Worm (Caenorhabditis elegans) whole organism, L1 larva: Measurements from ENCODE around the gene C33G3.6.

Experiments
- C16A3.4 ChIP-seq: fragments of 150-350 bp; optimal IDR thresholded peaks from 2 replicates; lab custom pipeline; 2014; ENCODE audit warnings: missing biosample characterization, missing genetic modification characterization
- F16B12.6 ChIP-seq: fragments of 150-350 bp; optimal IDR thresholded peaks from 2 replicates; lab custom pipeline; 2014; ENCODE audit warnings: missing biosample characterization, missing genetic modification characterization
- Y116A8C.19 ChIP-seq: sonication (generic microtip); optimal IDR thresholded peaks from 2 replicates; lab custom pipeline; 2016; ENCODE audit warnings: missing compliant biosample characterization, missing genetic modification characterization, borderline replicate concordance
- aha-1 ChIP-seq: fragments of 150-350 bp; optimal IDR thresholded peaks from 2 replicates; lab custom pipeline; 2014; ENCODE audit warnings: missing biosample characterization, missing genetic modification characterization
- aly-2 ChIP-seq: fragments of 150-350 bp; optimal IDR thresholded peaks from 2 replicates; lab custom pipeline; 2014; ENCODE audit warnings: missing biosample characterization, missing genetic modification characterization
- ama-1 ChIP-seq: fragments of 150-350 bp; optimal IDR thresholded peaks from 2 replicates; lab custom pipeline; 2014
- ceh-63 ChIP-seq: fragments of 200-800 bp; sonication (Bioruptor generic); optimal IDR thresholded peaks from 2 replicates; lab custom pipeline; 2018; ENCODE audit warnings: mild to moderate bottlenecking, missing genetic modification characterization, missing compliant biosample characterization
- ceh-8 ChIP-seq: fragments of 200-800 bp; sonication (Bioruptor generic); optimal IDR thresholded peaks from 2 replicates; lab custom pipeline; 2018; ENCODE audit warnings: mild to moderate bottlenecking, missing genetic modification characterization, moderate library complexity, missing compliant biosample characterization
- ceh-88 ChIP-seq: fragments of 200-800 bp; sonication (Bioruptor generic); IDR thresholded peaks from 2 replicates; pipeline ENCODE4 v1.3.6; 2022; ENCODE audit warnings: missing genetic modification characterization, missing compliant biosample characterization
- ceh-90 ChIP-seq: sonication (generic microtip); optimal IDR thresholded peaks from 2 replicates; lab custom pipeline; 2016; ENCODE audit warnings: missing genetic modification characterization, missing compliant biosample characterization
- ces-1 ChIP-seq: fragments of 150-350 bp; optimal IDR thresholded peaks from 2 replicates; lab custom pipeline; 2014; ENCODE audit warnings: missing biosample characterization, missing genetic modification reagents, missing genetic modification characterization
- efl-1 ChIP-seq, 4 experiments: fragments of 150-350 bp; optimal IDR thresholded peaks in 3 of 4; peaks in 1 of 4; 1 replicate in 1 of 4; 2 replicates in 3 of 4; lab custom pipeline; 2014; ENCODE audit warnings: missing biosample characterization in 2 of 4, missing genetic modification characterization in 2 of 4, missing genetic modification reagents in 2 of 4
- efl-3 ChIP-seq: fragments of 200-800 bp; sonication (Bioruptor generic); optimal IDR thresholded peaks from 2 replicates; lab custom pipeline; 2018; ENCODE audit warnings: mild to moderate bottlenecking, missing genetic modification characterization, missing compliant biosample characterization
- egl-27 ChIP-seq, 2 experiments: fragments of 150-350 bp in 1 of 2; sonication (generic microtip); optimal IDR thresholded peaks; 3 replicates each; lab custom pipeline; 2017 to 2018; ENCODE audit warnings: missing biosample characterization in 2 of 2, missing genetic modification characterization in 2 of 2, missing genetic modification reagents in 2 of 2
- elt-3 ChIP-seq, 6 experiments: fragments of 150-350 bp in 1 of 6; sonication (generic microtip); optimal IDR thresholded peaks; 2 replicates each; lab custom pipeline; 2017 to 2018; ENCODE audit warnings: missing biosample characterization in 6 of 6, missing genetic modification characterization in 6 of 6, inconsistent platforms in 1 of 6
- ets-5 ChIP-seq: fragments of 200-800 bp; sonication (Bioruptor generic); IDR thresholded peaks from 2 replicates; pipeline ENCODE4 v1.3.6; 2022; ENCODE audit warnings: missing genetic modification characterization, missing compliant biosample characterization
- fkh-10 ChIP-seq: sonication (generic microtip); optimal IDR thresholded peaks from 2 replicates; lab custom pipeline; 2017; ENCODE audit warnings: missing biosample characterization, missing genetic modification reagents, missing genetic modification characterization
- fkh-4 ChIP-seq: sonication (generic microtip); optimal IDR thresholded peaks from 2 replicates; lab custom pipeline; 2016; ENCODE audit warnings: missing compliant biosample characterization, missing genetic modification characterization, borderline replicate concordance
- fkh-8 ChIP-seq: sonication (generic microtip); optimal IDR thresholded peaks from 2 replicates; lab custom pipeline; 2016; ENCODE audit warnings: mild to moderate bottlenecking, missing genetic modification characterization, missing compliant biosample characterization
- grh-1 ChIP-seq: fragments of 200-800 bp; sonication (Bioruptor generic); IDR thresholded peaks from 2 replicates; pipeline ENCODE4 v1.3.6; 2022; ENCODE audit warnings: missing genetic modification reagents, missing genetic modification characterization, missing compliant biosample characterization
- hlh-4 ChIP-seq: sonication (generic microtip); optimal IDR thresholded peaks from 2 replicates; lab custom pipeline; 2016; ENCODE audit warnings: mild to moderate bottlenecking, missing genetic modification characterization, missing compliant biosample characterization
- hpl-2 ChIP-seq: fragments of 150-350 bp; optimal IDR thresholded peaks from 2 replicates; lab custom pipeline; 2014; ENCODE audit warnings: missing biosample characterization, missing genetic modification reagents, missing genetic modification characterization
- irx-1 ChIP-seq: sonication (generic microtip); optimal IDR thresholded peaks from 2 replicates; lab custom pipeline; 2016; ENCODE audit warnings: missing genetic modification characterization, missing compliant biosample characterization
- isw-1 ChIP-seq: fragments of 200-800 bp; sonication (Bioruptor generic); IDR thresholded peaks from 2 replicates; pipeline ENCODE4 v1.3.6; 2022; ENCODE audit warnings: missing genetic modification characterization, missing compliant biosample characterization
- lin-13 ChIP-seq: fragments of 150-350 bp; optimal IDR thresholded peaks from 2 replicates; lab custom pipeline; 2014; ENCODE audit warnings: missing biosample characterization, missing genetic modification reagents, missing genetic modification characterization
- lin-14 ChIP-seq: fragments of 200-800 bp; sonication (Bioruptor generic); optimal IDR thresholded peaks from 2 replicates; lab custom pipeline; 2018; ENCODE audit warnings: mild to moderate bottlenecking, missing genetic modification characterization, moderate library complexity, missing compliant biosample characterization
- lin-35 ChIP-seq, 2 experiments: fragments of 150-350 bp; optimal IDR thresholded peaks; 2 replicates each; lab custom pipeline; 2014; ENCODE audit warnings: missing biosample characterization in 2 of 2, missing genetic modification characterization in 2 of 2, missing genetic modification reagents in 2 of 2
- lin-39 ChIP-seq: fragments of 150-350 bp; optimal IDR thresholded peaks from 2 replicates; lab custom pipeline; 2014; ENCODE audit warnings: missing biosample characterization, missing genetic modification reagents, missing genetic modification characterization
- nhr-11 ChIP-seq: fragments of 150-350 bp; optimal IDR thresholded peaks from 2 replicates; lab custom pipeline; 2014; ENCODE audit warnings: missing biosample characterization, missing genetic modification characterization
- nhr-19 ChIP-seq: fragments of 200-800 bp; sonication (Bioruptor generic); conservative IDR thresholded peaks from 2 replicates; pipeline ENCODE4 v1.3.6; 2022; ENCODE audit warnings: missing genetic modification characterization, missing compliant biosample characterization
- nhr-20 ChIP-seq: sonication (generic microtip); optimal IDR thresholded peaks from 2 replicates; lab custom pipeline; 2016; ENCODE audit warnings: mild to moderate bottlenecking, missing genetic modification characterization, missing compliant biosample characterization
- nhr-237 ChIP-seq: fragments of 150-350 bp; optimal IDR thresholded peaks from 2 replicates; lab custom pipeline; 2014; ENCODE audit warnings: missing biosample characterization, missing genetic modification characterization
- nhr-28 ChIP-seq: fragments of 150-350 bp; optimal IDR thresholded peaks from 2 replicates; lab custom pipeline; 2014; ENCODE audit warnings: missing biosample characterization, missing genetic modification characterization
- nhr-47 ChIP-seq: sonication (generic microtip); optimal IDR thresholded peaks from 2 replicates; lab custom pipeline; 2016; ENCODE audit warnings: mild to moderate bottlenecking, missing genetic modification characterization, moderate library complexity, missing compliant biosample characterization
- nhr-71 ChIP-seq: sonication (generic microtip); optimal IDR thresholded peaks from 2 replicates; lab custom pipeline; 2016; ENCODE audit warnings: mild to moderate bottlenecking, missing genetic modification characterization, moderate library complexity, missing compliant biosample characterization
- nhr-77 ChIP-seq: fragments of 150-350 bp; optimal IDR thresholded peaks from 2 replicates; lab custom pipeline; 2014; ENCODE audit warnings: missing biosample characterization, missing genetic modification characterization
- nhr-85 ChIP-seq: sonication (generic microtip); peaks from one replicate; lab custom pipeline; 2016; ENCODE audit warnings: missing genetic modification characterization, inconsistent platforms, missing compliant biosample characterization
- pag-3 ChIP-seq: sonication (generic microtip); optimal IDR thresholded peaks from 2 replicates; lab custom pipeline; 2017; ENCODE audit warnings: missing genetic modification characterization, mild to moderate bottlenecking, missing compliant biosample characterization, antibody characterized with exemption, borderline replicate concordance; ENCODE audit not compliant: insufficient read depth
- pax-3 ChIP-seq: fragments of 200-800 bp; sonication (Bioruptor generic); optimal IDR thresholded peaks from 2 replicates; lab custom pipeline; 2018; ENCODE audit warnings: mild to moderate bottlenecking, missing genetic modification characterization, moderate library complexity, missing compliant biosample characterization
- pqm-1 ChIP-seq: sonication (generic microtip); optimal IDR thresholded peaks from 3 replicates; lab custom pipeline; 2017; ENCODE audit warnings: missing biosample characterization, missing genetic modification characterization
- rnt-1 ChIP-seq: sonication (generic microtip); optimal IDR thresholded peaks from 2 replicates; lab custom pipeline; 2016; ENCODE audit warnings: mild to moderate bottlenecking, missing genetic modification characterization, moderate library complexity, missing compliant biosample characterization
- skn-1 ChIP-seq: fragments of 150-350 bp; optimal IDR thresholded peaks from 2 replicates; lab custom pipeline; 2014; ENCODE audit warnings: missing biosample characterization, missing genetic modification characterization
- snpc-4 ChIP-seq: fragments of 150-350 bp; optimal IDR thresholded peaks from 2 replicates; lab custom pipeline; 2014; ENCODE audit warnings: missing biosample characterization, missing genetic modification characterization
- snu-23 ChIP-seq: sonication (generic microtip); optimal IDR thresholded peaks from 2 replicates; lab custom pipeline; 2016; ENCODE audit warnings: missing genetic modification characterization, missing compliant biosample characterization
- sptf-1 ChIP-seq: fragments of 150-350 bp; optimal IDR thresholded peaks from 2 replicates; lab custom pipeline; 2014; ENCODE audit warnings: missing biosample characterization, missing genetic modification characterization
- sup-37 ChIP-seq: fragments of 200-800 bp; sonication (Bioruptor generic); optimal IDR thresholded peaks from 2 replicates; lab custom pipeline; 2018; ENCODE audit warnings: mild to moderate bottlenecking, missing genetic modification characterization, missing compliant biosample characterization
- swsn-7 ChIP-seq: sonication (generic microtip); optimal IDR thresholded peaks from 2 replicates; lab custom pipeline; 2016; ENCODE audit warnings: missing genetic modification characterization, missing compliant biosample characterization
- unc-130 ChIP-seq: fragments of 150-350 bp; optimal IDR thresholded peaks from 2 replicates; lab custom pipeline; 2017; ENCODE audit warnings: missing biosample characterization, missing genetic modification characterization, inconsistent platforms
- unc-30 ChIP-seq: sonication (generic microtip); optimal IDR thresholded peaks from 2 replicates; lab custom pipeline; 2017; ENCODE audit warnings: missing biosample characterization, missing genetic modification characterization
- unc-62 ChIP-seq: fragments of 150-350 bp; optimal IDR thresholded peaks from 2 replicates; lab custom pipeline; 2014; ENCODE audit warnings: missing biosample characterization, missing genetic modification reagents, missing genetic modification characterization
- unc-86 ChIP-seq: sonication (generic microtip); optimal IDR thresholded peaks from 2 replicates; lab custom pipeline; 2016; ENCODE audit warnings: missing genetic modification characterization, missing compliant biosample characterization
- unc-98 ChIP-seq: fragments of 200-800 bp; sonication (Bioruptor generic); IDR thresholded peaks from 2 replicates; pipeline ENCODE4 v1.3.6; 2022; ENCODE audit warnings: missing genetic modification characterization, missing compliant biosample characterization
- zag-1 ChIP-seq: fragments of 150-350 bp; optimal IDR thresholded peaks from 2 replicates; lab custom pipeline; 2014; ENCODE audit warnings: missing biosample characterization, missing genetic modification characterization

Gene C33G3.6

ce11 chrX:14115480-14116161 is 31.5 kb upstream of the C33G3.6 start, which contains the start of gene F28H6.7 (continued):
- TF ChIP-seq ceh-8, result no peak
- TF ChIP-seq pqm-1 (tag; lab: Kevin White, UChicago), result no peak
- TF ChIP-seq nhr-47, result peak; percentile 37
- no peak for TF ChIP-seq irx-1
- TF ChIP-seq isw-1 (GFP tag; lab: Robert Waterston, UW), result no peak
- peak; percentile 28 for TF ChIP-seq nhr-77 (tag; lab: Kevin White, UChicago)
- TF ChIP-seq hpl-2 (GFP tag; lab: Kevin White, UChicago), result no peak
- no peak for TF ChIP-seq fkh-4 (tag; lab: Kevin White, UChicago)
- no peak for TF ChIP-seq fkh-8 (tag; lab: Kevin White, UChicago)
- TF ChIP-seq ceh-90 (tag; lab: Kevin White, UChicago), result no peak
- TF ChIP-seq nhr-71 (tag; lab: Kevin White, UChicago), result peak; percentile 49
- no peak for TF ChIP-seq nhr-11 (tag; lab: Kevin White, UChicago)
- TF ChIP-seq egl-27 (tag; optimal IDR thresholded peaks at IDR 0.05; lab: Kevin White, UChicago), result no peak
- TF ChIP-seq ceh-88 (GFP tag; lab: Robert Waterston, UW), result no peak
- no peak for TF ChIP-seq efl-1 (optimal IDR thresholded peaks at IDR 0.05; lab: Kevin White, UChicago)
- no peak for TF ChIP-seq efl-1 (GFP tag; optimal IDR thresholded peaks at IDR 0.05 in 1 of 2; lab: Kevin White, UChicago)
- TF ChIP-seq ama-1 (lab: Kevin White, UChicago), result no peak
- TF ChIP-seq snu-23 (GFP tag; lab: Kevin White, UChicago), result peak; percentile 64
- TF ChIP-seq aha-1 (tag; lab: Kevin White, UChicago), result no peak
- TF ChIP-seq nhr-237 (tag; lab: Kevin White, UChicago), result no peak
- TF ChIP-seq lin-13 (GFP tag; lab: Kevin White, UChicago), result no peak
- no peak for TF ChIP-seq lin-14 (GFP tag; lab: Kevin White, UChicago)
- TF ChIP-seq ces-1 (GFP tag; lab: Kevin White, UChicago), result no peak
- TF ChIP-seq grh-1 (GFP tag; lab: Robert Waterston, UW), result peak; percentile 13; the same call in 1 of the 2 replicates
- no peak for TF ChIP-seq efl-3
- no peak for TF ChIP-seq F16B12.6
- peak; percentile 27 for TF ChIP-seq swsn-7 (tag; lab: Kevin White, UChicago)
- TF ChIP-seq nhr-28 (tag; lab: Kevin White, UChicago), result no peak
- no peak for TF ChIP-seq zag-1
- peak in 1 of 2 experiments; percentile 70 for TF ChIP-seq lin-35 (GFP tag; optimal IDR thresholded peaks at IDR 0.05; lab: Kevin White, UChicago)
- TF ChIP-seq aly-2 (tag; lab: Kevin White, UChicago), result no peak
- no peak for TF ChIP-seq unc-86 (tag; lab: Kevin White, UChicago)
- peak; percentile 23 for TF ChIP-seq C16A3.4 (tag; lab: Kevin White, UChicago)
- TF ChIP-seq pax-3 (tag; lab: Kevin White, UChicago), result peak; percentile 8
- TF ChIP-seq skn-1, result no peak
- peak; percentile 10 for TF ChIP-seq fkh-10 (GFP tag; lab: Kevin White, UChicago)
- TF ChIP-seq unc-130 (tag; lab: Kevin White, UChicago), result no peak
- no peak for TF ChIP-seq sptf-1 (tag; lab: Kevin White, UChicago)
- no peak for TF ChIP-seq unc-30 (tag; lab: Kevin White, UChicago)
- no peak for TF ChIP-seq snpc-4
- TF ChIP-seq ceh-63, result no peak
- no peak for TF ChIP-seq Y116A8C.19 (tag; lab: Kevin White, UChicago)
- peak; percentile 41 for TF ChIP-seq nhr-20 (tag; lab: Kevin White, UChicago)
- no peak for TF ChIP-seq hlh-4 (tag; lab: Kevin White, UChicago)
- peak; percentile 34; the same call in 1 of the 2 replicates for TF ChIP-seq nhr-19
- TF ChIP-seq pag-3 (tag; lab: Kevin White, UChicago), result no peak
- no peak for TF ChIP-seq ets-5 (GFP tag; lab: Robert Waterston, UW)
- TF ChIP-seq elt-3 (tag; optimal IDR thresholded peaks at IDR 0.05; lab: Kevin White, UChicago), result peak in 1 of 6 experiments; percentile 24
- TF ChIP-seq unc-62, result no peak
- no peak for TF ChIP-seq lin-39
- no peak for TF ChIP-seq nhr-85
- TF ChIP-seq sup-37 (GFP tag; lab: Kevin White, UChicago), result no peak
- TF ChIP-seq rnt-1, result peak; percentile 39
- TF ChIP-seq unc-98, result no peak
